Worm (Caenorhabditis elegans): ENCODE data around the gene pzf-1.

Gene pzf-1

DNA sequence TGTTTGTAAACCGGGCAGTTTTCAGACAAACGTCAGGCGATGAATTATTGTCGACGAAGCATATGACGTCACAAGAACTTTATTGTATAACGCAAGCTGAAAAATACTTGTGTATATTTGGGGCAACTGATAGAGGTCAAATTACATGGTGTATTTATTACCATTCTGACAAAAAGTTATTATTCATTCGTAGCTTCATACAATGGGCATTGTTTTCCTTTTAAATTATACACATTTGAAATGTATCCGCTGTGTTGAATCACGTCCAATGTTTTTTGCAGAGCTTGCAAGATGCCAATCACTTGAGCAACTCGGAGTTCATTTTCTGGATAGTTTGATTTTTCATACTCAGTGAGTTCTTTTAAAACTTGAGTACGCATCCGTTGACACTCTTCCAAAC lies 5.2 kb downstream of the pzf-1 start, which contains the start of gene F35E8.13:
Gene F35E8.13 (plus strand): TSS at position 301 of the 400 bp plus-strand sequence.
- no peak for TF ChIP-seq K02D7.2 (tag; optimal IDR thresholded peaks at IDR 0.05)

DNA sequence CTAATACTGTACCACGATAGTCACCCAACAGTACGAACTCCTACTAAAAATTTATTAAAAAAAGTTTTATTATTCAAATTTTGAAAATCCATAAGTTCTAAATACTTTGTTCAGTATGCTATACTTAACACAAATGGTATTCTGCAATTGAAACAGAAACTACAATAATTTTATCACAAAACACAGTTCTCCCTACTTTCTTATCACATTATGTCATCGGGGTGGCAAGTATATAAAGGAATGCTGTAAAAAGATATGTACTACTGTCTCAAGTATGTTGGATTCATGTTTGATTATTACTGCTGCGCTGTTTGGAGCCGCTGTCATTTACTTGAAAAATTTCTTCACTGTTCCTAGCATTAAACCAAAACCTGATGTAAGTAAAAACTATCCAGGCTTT lies 7.1 kb downstream of the pzf-1 start, which contains the start of gene cdr-1:
Gene cdr-1 (plus strand): TSS at position 208 of the 400 bp plus-strand sequence.
- TF ChIP-seq elt-2 (tag; optimal IDR thresholded peaks at IDR 0.05) = peak; percentile 34
- no peak for TF ChIP-seq hlh-6 (tag; optimal IDR thresholded peaks at IDR 0.05)

- TF ChIP-seq nhr-11 (tag; optimal IDR thresholded peaks at IDR 0.05) (no peak), hlh-6 (tag; optimal IDR thresholded peaks at IDR 0.05) (no peak), hlh-30 (tag; optimal IDR thresholded peaks at IDR 0.05; ENCODE audit: insufficient read depth) (no peak), pros-1 (tag; optimal IDR thresholded peaks at IDR 0.05) (no peak), fkh-6 (tag; optimal IDR thresholded peaks at IDR 0.05) (no peak), K02D7.2 (tag; optimal IDR thresholded peaks at IDR 0.05) (no peak), pha-2 (tag; optimal IDR thresholded peaks at IDR 0.05) (no peak), pha-4 (tag; optimal IDR thresholded peaks at IDR 0.05) (no peak), nfya-1 (tag; optimal IDR thresholded peaks at IDR 0.05) (no peak), ceh-6 (GFP tag; optimal IDR thresholded peaks at IDR 0.05) (no peak), odd-2 (tag; optimal IDR thresholded peaks at IDR 0.05) (no peak), nhr-232 (tag; optimal IDR thresholded peaks at IDR 0.05) (no peak), eyg-1 (tag; optimal IDR thresholded peaks at IDR 0.05) (no peak), T23F11.4 (GFP tag; optimal IDR thresholded peaks at IDR 0.05) (no peak), ceh-34 (tag; optimal IDR thresholded peaks at IDR 0.05) (no peak), F13H6.1 (tag; optimal IDR thresholded peaks at IDR 0.05) (no peak), ceh-9 (tag; optimal IDR thresholded peaks at IDR 0.05) (no peak), dve-1 (tag; optimal IDR thresholded peaks at IDR 0.05) (no peak), ama-1 (optimal IDR thresholded peaks at IDR 0.05) (no peak)
These were observed 8.0 kb downstream of the pzf-1 start, which contains the start of gene F35E8.10 for ce11 chrV:15920273-15920672. TSS of gene F35E8.10 (minus strand) at chrV:15920373.

- TF ChIP-seq ceh-19 (GFP tag; optimal IDR thresholded peaks at IDR 0.05) (no peak), hlh-15 (tag; optimal IDR thresholded peaks at IDR 0.05) (no peak), ceh-2 (tag; optimal IDR thresholded peaks at IDR 0.05) (no peak), Y22D7AL.16 (tag; optimal IDR thresholded peaks at IDR 0.05) (no peak), dmd-4 (tag; optimal IDR thresholded peaks at IDR 0.05; ENCODE audit: borderline replicate concordance) (no peak), fkh-10 (GFP tag; optimal IDR thresholded peaks at IDR 0.05) (no peak)
These were observed 10.8 kb downstream of the pzf-1 start, which contains the start of gene F35E8.9 for ce11 chrV:15917458-15917857. TSS of gene F35E8.9 (minus strand) at chrV:15917558.

ce11 chrV:15915919-15916318 lies 12.3 kb downstream of the pzf-1 start, which contains the start of gene gst-38:
TSS of gene gst-38 (minus strand) at chrV:15916070.
- TF ChIP-seq pha-4 (tag; optimal IDR thresholded peaks at IDR 0.05) (no peak), dmd-4 (tag; optimal IDR thresholded peaks at IDR 0.05; ENCODE audit: borderline replicate concordance) (no peak), hlh-30 (tag; optimal IDR thresholded peaks at IDR 0.05; ENCODE audit: insufficient read depth) (no peak), ref-2 (tag; optimal IDR thresholded peaks at IDR 0.05) (no peak), hlh-6 (tag; optimal IDR thresholded peaks at IDR 0.05) (no peak), nhr-11 (tag; optimal IDR thresholded peaks at IDR 0.05) (no peak), mec-3 (tag; optimal IDR thresholded peaks at IDR 0.05; ENCODE audit: borderline replicate concordance) (no peak), madf-2 (tag; optimal IDR thresholded peaks at IDR 0.05) (no peak), sox-2 (GFP tag; IDR thresholded peaks at IDR 0.05) (no peak), ceh-18 (tag; optimal IDR thresholded peaks at IDR 0.05) (no peak), gmeb-2 (tag; optimal IDR thresholded peaks at IDR 0.05) (no peak), tbx-7 (tag; optimal IDR thresholded peaks at IDR 0.05) (no peak), unc-55 (GFP tag; optimal IDR thresholded peaks at IDR 0.05) (no peak)

Measured in whole organism, late embryonic.